Worm (Caenorhabditis elegans): ENCODE measurements around the gene kgb-1.

The kgb-1 gene

ce11 chrIV:425995-426394 lies 16.2 kb upstream of the kgb-1 start, which contains the start of gene garr-1:
garr-1 (plus strand) TSS chrIV:426168.
- TF ChIP-seq nhr-90 (tag; optimal IDR thresholded peaks at IDR 0.05; ENCODE audit: poor library complexity) (no peak), mef-2 (tag; optimal IDR thresholded peaks at IDR 0.05) (no peak), fkh-10 (GFP tag; optimal IDR thresholded peaks at IDR 0.05) (no peak)

DNA sequence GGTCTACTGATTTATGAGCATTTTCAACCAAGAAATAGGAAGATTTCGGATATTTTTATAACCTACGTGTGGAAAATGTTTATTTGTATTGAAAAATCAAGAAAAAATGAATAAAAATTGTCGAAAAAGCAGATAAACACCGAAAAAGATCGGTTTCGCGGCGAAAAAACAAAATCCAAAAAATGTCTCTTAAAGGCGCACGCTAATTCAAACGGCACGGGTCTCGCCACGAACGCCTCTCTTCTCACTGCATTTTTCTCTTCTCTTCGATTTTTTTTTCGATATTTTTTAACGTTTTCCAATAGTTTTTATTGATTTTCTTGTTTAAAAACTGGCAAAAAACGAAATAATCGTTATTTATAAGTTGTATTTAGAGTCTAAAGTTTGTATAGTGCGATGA lies 15.7 kb upstream of the kgb-1 start:
- TF ChIP-seq swsn-7 (tag; optimal IDR thresholded peaks at IDR 0.05) (no peak), elt-3 (tag; optimal IDR thresholded peaks at IDR 0.05) (peak in 1 of 6 experiments; percentile 59), xbp-1 (tag; optimal IDR thresholded peaks at IDR 0.05) (peak; percentile 25), snu-23 (GFP tag; optimal IDR thresholded peaks at IDR 0.05) (peak; percentile 40), lin-15B (tag; optimal IDR thresholded peaks at IDR 0.05) (peak; percentile 5), hlh-4 (tag; optimal IDR thresholded peaks at IDR 0.05) (no peak), hpl-2 (GFP tag; optimal IDR thresholded peaks at IDR 0.05) (no peak), fos-1 (tag; optimal IDR thresholded peaks at IDR 0.05) (no peak), nhr-20 (tag; optimal IDR thresholded peaks at IDR 0.05) (no peak), elt-2 (tag; optimal IDR thresholded peaks at IDR 0.05) (no peak), lin-13 (GFP tag; optimal IDR thresholded peaks at IDR 0.05) (no peak), grh-1 (GFP tag; IDR thresholded peaks at IDR 0.05) (no peak), lir-3 (tag; optimal IDR thresholded peaks at IDR 0.05; ENCODE audit: poor library complexity) (no peak), vab-15 (tag; optimal IDR thresholded peaks at IDR 0.05) (no peak), dpl-1 (GFP tag; optimal IDR thresholded peaks at IDR 0.05) (peak; percentile 49 to 76 (median 64)), fkh-8 (tag; optimal IDR thresholded peaks at IDR 0.05) (no peak), nhr-77 (tag; optimal IDR thresholded peaks at IDR 0.05) (no peak), isw-1 (GFP tag; IDR thresholded peaks at IDR 0.05) (0 out of 2 replicates have a peak, but pooled peaks have one; percentile 5), ceh-88 (GFP tag; IDR thresholded peaks at IDR 0.05) (no peak), irx-1 (tag; optimal IDR thresholded peaks at IDR 0.05) (no peak), ztf-4 (tag; optimal IDR thresholded peaks at IDR 0.05) (no peak), ceh-82 (tag; optimal IDR thresholded peaks at IDR 0.05) (peak in 2 of 3 experiments; percentile 12 to 54), sup-37 (GFP tag; optimal IDR thresholded peaks at IDR 0.05) (no peak), F16B12.6 (tag; optimal IDR thresholded peaks at IDR 0.05) (no peak), nhr-84 (tag; optimal IDR thresholded peaks at IDR 0.05) (no peak), nhr-90 (tag; optimal IDR thresholded peaks at IDR 0.05; ENCODE audit: poor library complexity) (no peak), ceh-90 (tag; optimal IDR thresholded peaks at IDR 0.05) (no peak), nhr-237 (tag; optimal IDR thresholded peaks at IDR 0.05) (no peak), efl-3 (GFP tag; optimal IDR thresholded peaks at IDR 0.05) (no peak), blmp-1 (tag; optimal IDR thresholded peaks at IDR 0.05) (no peak), nhr-85 (tag) (no peak), snpc-4 (tag; optimal IDR thresholded peaks at IDR 0.05) (peak; percentile 1), aly-2 (tag; optimal IDR thresholded peaks at IDR 0.05) (no peak), unc-86 (tag; optimal IDR thresholded peaks at IDR 0.05) (no peak), mef-2 (tag; optimal IDR thresholded peaks at IDR 0.05) (no peak), lin-39 (tag; optimal IDR thresholded peaks at IDR 0.05) (no peak), unc-98 (GFP tag; IDR thresholded peaks at IDR 0.05) (no peak), ces-1 (GFP tag; optimal IDR thresholded peaks at IDR 0.05) (no peak), nhr-12 (tag; optimal IDR thresholded peaks at IDR 0.05) (no peak), zag-1 (tag; optimal IDR thresholded peaks at IDR 0.05) (no peak), ceh-8 (GFP tag; optimal IDR thresholded peaks at IDR 0.05) (no peak), sptf-1 (tag; optimal IDR thresholded peaks at IDR 0.05) (no peak), tbx-2 (tag; optimal IDR thresholded peaks at IDR 0.05) (peak; percentile 11), mep-1 (tag; optimal IDR thresholded peaks at IDR 0.05) (no peak), alr-1 (tag; optimal IDR thresholded peaks at IDR 0.05; ENCODE audit: borderline replicate concordance) (no peak), mdl-1 (tag; optimal IDR thresholded peaks at IDR 0.05) (no peak), mab-9 (GFP tag; IDR thresholded peaks at IDR 0.05) (no peak), C04F5.9 (tag; optimal IDR thresholded peaks at IDR 0.05) (no peak), zip-4 (GFP tag; optimal IDR thresholded peaks at IDR 0.05) (no peak), aha-1 (tag; optimal IDR thresholded peaks at IDR 0.05) (no peak), pqm-1 (tag; optimal IDR thresholded peaks at IDR 0.05) (no peak)
